Worm (Caenorhabditis elegans): ENCODE measurements around the gene ogdh-2.

The ogdh-2 gene

ce11 chrV:12152857-12153256 is 41.5 kb upstream of the ogdh-2 start, which contains the start of gene C27A7.8:
Gene C27A7.8 (plus strand): TSS chrV:12153157.
- TF ChIP-seq snu-23 (GFP tag; optimal IDR thresholded peaks at IDR 0.05) (no peak), pax-3 (tag; optimal IDR thresholded peaks at IDR 0.05) (peak; percentile 26), dsc-1 (tag; optimal IDR thresholded peaks at IDR 0.05) (peak; percentile 47)

ce11 chrV:12153784-12154183 is 40.5 kb upstream of the ogdh-2 start:
- TF ChIP-seq unc-62 (GFP tag; optimal IDR thresholded peaks at IDR 0.05), result no peak
- TF ChIP-seq elt-2 (tag; optimal IDR thresholded peaks at IDR 0.05), result no peak
- no peak for TF ChIP-seq mdl-1 (tag; optimal IDR thresholded peaks at IDR 0.05)
- TF ChIP-seq aha-1 (tag; optimal IDR thresholded peaks at IDR 0.05), result no peak
- TF ChIP-seq isw-1 (GFP tag; IDR thresholded peaks at IDR 0.05), result no peak
- no peak for TF ChIP-seq fos-1 (tag; optimal IDR thresholded peaks at IDR 0.05)
- no peak for TF ChIP-seq fkh-10 (GFP tag; optimal IDR thresholded peaks at IDR 0.05)
- no peak for TF ChIP-seq ces-1 (GFP tag; optimal IDR thresholded peaks at IDR 0.05)
- no peak for TF ChIP-seq unc-130 (tag; optimal IDR thresholded peaks at IDR 0.05)
- no peak for TF ChIP-seq lin-39 (tag; optimal IDR thresholded peaks at IDR 0.05)
- no peak for TF ChIP-seq snu-23 (GFP tag; optimal IDR thresholded peaks at IDR 0.05)
- no peak for TF ChIP-seq zag-1 (tag; optimal IDR thresholded peaks at IDR 0.05)
- TF ChIP-seq sptf-1 (tag; optimal IDR thresholded peaks at IDR 0.05), result no peak

- TF ChIP-seq ztf-4 (tag; optimal IDR thresholded peaks at IDR 0.05) (no peak), unc-130 (tag; optimal IDR thresholded peaks at IDR 0.05) (no peak), ceh-90 (tag; optimal IDR thresholded peaks at IDR 0.05) (no peak), F16B12.6 (tag; optimal IDR thresholded peaks at IDR 0.05) (no peak), mef-2 (tag; optimal IDR thresholded peaks at IDR 0.05) (no peak), ama-1 (optimal IDR thresholded peaks at IDR 0.05) (no peak), efl-3 (GFP tag; optimal IDR thresholded peaks at IDR 0.05) (no peak), lin-14 (GFP tag; optimal IDR thresholded peaks at IDR 0.05) (no peak), ces-1 (GFP tag; optimal IDR thresholded peaks at IDR 0.05) (no peak), ceh-8 (GFP tag; optimal IDR thresholded peaks at IDR 0.05) (no peak), unc-30 (tag; optimal IDR thresholded peaks at IDR 0.05) (no peak), snpc-4 (tag; optimal IDR thresholded peaks at IDR 0.05) (no peak), egl-13 (tag; optimal IDR thresholded peaks at IDR 0.05) (no peak), fos-1 (tag; optimal IDR thresholded peaks at IDR 0.05) (no peak)
These were observed 39.8 kb upstream of the ogdh-2 start, which contains the start of gene C27A7.9 for ce11 chrV:12154554-12154953. Gene C27A7.9 (minus strand): TSS chrV:12154654.

ce11 chrV:12158377-12158776 is 35.9 kb upstream of the ogdh-2 start:
- TF ChIP-seq nhr-85 (tag), result peak; percentile 81
- peak; percentile 76 for TF ChIP-seq rnt-1 (tag; optimal IDR thresholded peaks at IDR 0.05)
- no peak for TF ChIP-seq C04F5.9 (tag; optimal IDR thresholded peaks at IDR 0.05)
- no peak for TF ChIP-seq swsn-7 (tag; optimal IDR thresholded peaks at IDR 0.05)
- no peak for TF ChIP-seq ama-1 (optimal IDR thresholded peaks at IDR 0.05)
- no peak for TF ChIP-seq zip-4 (GFP tag; optimal IDR thresholded peaks at IDR 0.05)
- peak; percentile 8 for TF ChIP-seq snu-23 (GFP tag; optimal IDR thresholded peaks at IDR 0.05)
- TF ChIP-seq pax-3 (tag; optimal IDR thresholded peaks at IDR 0.05), result no peak
- TF ChIP-seq nhr-77 (tag; optimal IDR thresholded peaks at IDR 0.05), result no peak
- peak; percentile 47 for TF ChIP-seq nhr-71 (tag; optimal IDR thresholded peaks at IDR 0.05)
- peak; percentile 79 for TF ChIP-seq lin-14 (GFP tag; optimal IDR thresholded peaks at IDR 0.05)
- TF ChIP-seq dsc-1 (tag; optimal IDR thresholded peaks at IDR 0.05), result no peak
- peak; percentile 29 for TF ChIP-seq nhr-19 (GFP tag; conservative IDR thresholded peaks at IDR 0.05)
- TF ChIP-seq nhr-20 (tag; optimal IDR thresholded peaks at IDR 0.05), result peak; percentile 27
- peak in 1 of 2 experiments; percentile 14 for TF ChIP-seq efl-1 (optimal IDR thresholded peaks at IDR 0.05)
- peak in 1 of 2 experiments; percentile 77 for TF ChIP-seq efl-1 (GFP tag; optimal IDR thresholded peaks at IDR 0.05 in 1 of 2)

- TF ChIP-seq efl-1 (optimal IDR thresholded peaks at IDR 0.05) (no peak), efl-1 (GFP tag; optimal IDR thresholded peaks at IDR 0.05 in 1 of 2) (peak in 1 of 2 experiments; percentile 70), zip-4 (GFP tag; optimal IDR thresholded peaks at IDR 0.05) (no peak), nhr-85 (tag) (peak; percentile 85), lin-14 (GFP tag; optimal IDR thresholded peaks at IDR 0.05) (peak; percentile 8), elt-2 (tag; optimal IDR thresholded peaks at IDR 0.05) (no peak), ceh-88 (GFP tag; IDR thresholded peaks at IDR 0.05) (no peak)
These were observed 34.3 kb upstream of the ogdh-2 start for ce11 chrV:12159975-12160374.

All from whole organism, L1 larva.